Worm (Caenorhabditis elegans): ENCODE measurements around the gene pepm-1.

DNA sequence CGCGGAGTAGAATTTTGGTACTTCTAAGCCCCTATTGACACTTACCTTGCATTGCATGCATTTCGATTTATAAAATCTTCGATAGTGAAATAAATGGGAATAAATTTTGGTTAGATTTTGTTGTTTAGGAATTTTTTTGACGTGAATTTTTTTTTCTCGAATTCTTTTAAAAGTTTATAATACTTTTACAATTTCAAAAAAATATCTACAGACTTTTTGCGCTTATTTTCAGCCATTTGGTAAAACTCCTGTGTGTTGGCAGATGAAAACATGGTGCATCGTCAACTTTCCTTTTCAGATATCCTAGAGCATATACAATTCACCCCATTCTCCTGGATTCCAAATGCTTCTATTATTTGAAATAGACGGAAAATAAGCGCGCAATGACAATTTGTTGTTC lies 38.3 kb upstream of the pepm-1 start, which contains the start of gene F14D7.18:
- no peak for TF ChIP-seq lin-35 (GFP tag; optimal IDR thresholded peaks at IDR 0.05)
- TF ChIP-seq attf-6 (GFP tag; IDR thresholded peaks at IDR 0.05) = no peak
- TF ChIP-seq aptf-3 (GFP tag; IDR thresholded peaks at IDR 0.05) = no peak
